Worm (Caenorhabditis elegans): ENCODE measurements around the gene fbxa-114.

DNA sequence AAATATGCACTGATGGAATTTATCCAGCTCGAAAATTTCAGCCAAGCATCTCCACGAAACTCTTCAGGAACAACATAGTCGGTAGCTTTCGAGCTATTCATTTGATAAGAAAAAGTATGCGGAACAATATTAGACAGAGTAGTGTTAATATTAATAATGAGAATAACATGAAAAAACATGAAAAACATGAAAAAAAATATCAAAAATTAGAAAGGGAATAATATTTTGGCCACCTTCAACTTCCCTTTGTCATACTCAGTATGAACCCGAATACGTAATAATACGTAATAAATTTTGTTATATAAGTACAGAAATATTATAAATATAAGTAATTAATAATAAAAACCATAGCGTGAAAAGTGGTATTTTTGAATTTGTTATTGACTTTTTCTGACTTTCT lies 29.5 kb upstream of the fbxa-114 start, which contains the start of gene srw-39:
- TF ChIP-seq dao-5 (tag; optimal IDR thresholded peaks at IDR 0.05) (no peak), W03F9.2 (tag; optimal IDR thresholded peaks at IDR 0.05) (no peak)
